Worm (Caenorhabditis elegans) whole organism, L2 larva: ENCODE data around the gene col-110.

Experiments used
- C34F6.9 ChIP-seq: fragments of 150-350 bp; optimal IDR thresholded peaks from 2 replicates; lab custom pipeline; 2014; ENCODE audit warnings: missing biosample characterization, missing genetic modification characterization
- F13H6.1 ChIP-seq: sonication (generic microtip); optimal IDR thresholded peaks from 2 replicates; lab custom pipeline; 2016; ENCODE audit warnings: missing genetic modification characterization, missing compliant biosample characterization
- blmp-1 ChIP-seq: sonication (generic microtip); optimal IDR thresholded peaks from 2 replicates; lab custom pipeline; 2017; ENCODE audit warnings: missing genetic modification characterization, mild to moderate bottlenecking, missing compliant biosample characterization, antibody characterized with exemption, moderate library complexity; ENCODE audit not compliant: insufficient read depth
- ceh-16 ChIP-seq: fragments of 150-350 bp; optimal IDR thresholded peaks from 2 replicates; lab custom pipeline; 2014; ENCODE audit warnings: missing biosample characterization, missing genetic modification characterization
- mab-5 ChIP-seq: fragments of 150-350 bp; optimal IDR thresholded peaks from 2 replicates; lab custom pipeline; 2014; ENCODE audit warnings: missing biosample characterization, missing genetic modification characterization
- nhr-10 ChIP-seq: sonication (generic microtip); optimal IDR thresholded peaks from 2 replicates; lab custom pipeline; 2017; ENCODE audit warnings: missing biosample characterization, missing genetic modification characterization
- nhr-12 ChIP-seq: fragments of 150-350 bp; optimal IDR thresholded peaks from 2 replicates; lab custom pipeline; 2014; ENCODE audit warnings: missing biosample characterization, missing genetic modification characterization
- nhr-237 ChIP-seq: fragments of 150-350 bp; optimal IDR thresholded peaks from 2 replicates; lab custom pipeline; 2014; ENCODE audit warnings: missing biosample characterization, missing genetic modification characterization
- peb-1 ChIP-seq: fragments of 150-350 bp; optimal IDR thresholded peaks from 2 replicates; lab custom pipeline; 2014; ENCODE audit warnings: missing biosample characterization, missing genetic modification characterization
- snpc-4 ChIP-seq: fragments of 150-350 bp; optimal IDR thresholded peaks from 2 replicates; lab custom pipeline; 2014; ENCODE audit warnings: missing biosample characterization, missing genetic modification characterization
- unc-62 ChIP-seq: fragments of 150-350 bp; optimal IDR thresholded peaks from 2 replicates; lab custom pipeline; 2014; ENCODE audit warnings: missing biosample characterization, missing genetic modification reagents, missing genetic modification characterization
- ztf-11 ChIP-seq: sonication (generic microtip); optimal IDR thresholded peaks from 2 replicates; lab custom pipeline; 2017; ENCODE audit warnings: missing biosample characterization, missing genetic modification characterization

- TF ChIP-seq F13H6.1 (tag; lab: Kevin White, UChicago): no peak
- TF ChIP-seq blmp-1 (tag; lab: Kevin White, UChicago): no peak
- no peak for TF ChIP-seq C34F6.9 (tag; lab: Kevin White, UChicago)
- TF ChIP-seq peb-1 (tag; lab: Kevin White, UChicago): no peak
- TF ChIP-seq ztf-11 (tag; lab: Kevin White, UChicago): no peak
- TF ChIP-seq nhr-12: no peak
- TF ChIP-seq unc-62: no peak
- no peak for TF ChIP-seq snpc-4 (tag; lab: Kevin White, UChicago)
- TF ChIP-seq nhr-10 (tag; lab: Kevin White, UChicago): no peak
- TF ChIP-seq nhr-237: no peak
- no peak for TF ChIP-seq ceh-16
- TF ChIP-seq mab-5 (tag; lab: Kevin White, UChicago): no peak
These were observed 42.9 kb upstream of the col-110 start, which contains the start of gene F29B9.5 for ce11 chrIV:4652365-4652844.
